Fruit fly (Drosophila melanogaster) Kc167 (cell line): Measurements from ENCODE around the gene CG6770.

ENCODE experiments used
- Myc ChIP-seq: fragments of >200 bp; optimal IDR thresholded peaks from 2 replicates; lab custom pipeline; 2017; ENCODE audit warnings: missing external identifiers
- Sin3A ChIP-seq: fragments of >200 bp; optimal IDR thresholded peaks from 2 replicates; lab custom pipeline; 2018; ENCODE audit warnings: missing external identifiers
- h ChIP-seq: fragments of >200 bp; optimal IDR thresholded peaks from 3 replicates; lab custom pipeline; 2018; ENCODE audit warnings: missing external identifiers
- insv ChIP-seq: fragments of >200 bp; optimal IDR thresholded peaks from 3 replicates; lab custom pipeline; 2018; ENCODE audit warnings: missing external identifiers
- psq ChIP-seq: fragments of >200 bp; optimal IDR thresholded peaks from 2 replicates; lab custom pipeline; 2017; ENCODE audit warnings: missing external identifiers
- ttk ChIP-seq: sonication (Bioruptor generic); optimal IDR thresholded peaks from 2 replicates; lab custom pipeline; 2017; ENCODE audit warnings: missing external identifiers

dm6 chr2L:12078123-12078658 lies 32.3 kb upstream of the CG6770 start:
- TF ChIP-seq h (lab: Kevin White, UChicago) (no peak), psq (lab: Kevin White, UChicago) (no peak), Myc (no peak), ttk (lab: Kevin White, UChicago) (no peak), insv (lab: Kevin White, UChicago) (no peak), Sin3A (lab: Kevin White, UChicago) (no peak)
